Fruit fly (Drosophila melanogaster) whole organism, embryonic: ENCODE results near the gene CG10508.

Experiments
- CG10565 ChIP-seq: fragments of 200-800 bp; sonication (Bioruptor generic); optimal IDR thresholded peaks from 3 replicates; lab custom pipeline; 2016; ENCODE audit warnings: missing biosample characterization, mild to moderate bottlenecking, missing genetic modification characterization
- CG11560 ChIP-seq: fragments of 200-800 bp; sonication (Bioruptor generic); IDR thresholded peaks from 3 replicates; pipeline ENCODE4 v1.3.6; 2022; ENCODE audit warnings: missing biosample characterization, missing genetic modification characterization
- CG11696 ChIP-seq: fragments of 200-800 bp; sonication (Bioruptor generic); IDR thresholded peaks from 2 replicates; pipeline ENCODE4 v1.3.6; 2022; ENCODE audit warnings: missing biosample characterization, missing genetic modification characterization
- CG12104 ChIP-seq: fragments of 200-800 bp; sonication (Bioruptor generic); optimal IDR thresholded peaks from 3 replicates; lab custom pipeline; 2016; ENCODE audit warnings: missing biosample characterization, missing genetic modification characterization
- CG1233 ChIP-seq: fragments of 200-800 bp; sonication (Bioruptor generic); optimal IDR thresholded peaks from 4 replicates; lab custom pipeline; 2018; ENCODE audit warnings: missing biosample characterization, mild to moderate bottlenecking, missing genetic modification characterization
- CG12659 ChIP-seq: fragments of 200-800 bp; sonication (Bioruptor generic); optimal IDR thresholded peaks from 3 replicates; lab custom pipeline; 2017; ENCODE audit warnings: mild to moderate bottlenecking, missing biosample characterization, missing genetic modification reagents, missing genetic modification characterization
- CG12942 ChIP-seq: fragments of 200-800 bp; sonication (Bioruptor generic); optimal IDR thresholded peaks from 3 replicates; lab custom pipeline; 2016; ENCODE audit warnings: missing biosample characterization, missing genetic modification characterization
- CG13287 ChIP-seq: fragments of 200-800 bp; sonication (Bioruptor generic); IDR thresholded peaks from 2 replicates; pipeline ENCODE4 v1.3.6; 2022; ENCODE audit warnings: missing biosample characterization, missing genetic modification characterization; ENCODE audit not compliant: partially characterized antibody
- CG15601 ChIP-seq: fragments of 200-800 bp; sonication (Bioruptor generic); optimal IDR thresholded peaks from 3 replicates; lab custom pipeline; 2019; ENCODE audit warnings: missing biosample characterization, mild to moderate bottlenecking, missing genetic modification characterization, moderate library complexity
- CG16813 ChIP-seq: fragments of 200-800 bp; sonication (Bioruptor generic); IDR thresholded peaks from 3 replicates; pipeline ENCODE4 v1.3.6; 2022; ENCODE audit warnings: missing biosample characterization, missing genetic modification characterization; ENCODE audit not compliant: partially characterized antibody
- CG17568 ChIP-seq: fragments of 200-800 bp; sonication (Bioruptor generic); optimal IDR thresholded peaks from 2 replicates; lab custom pipeline; 2018; ENCODE audit warnings: missing biosample characterization, mild to moderate bottlenecking, missing genetic modification characterization, moderate library complexity
- CG18764 ChIP-seq: fragments of 200-800 bp; sonication (Bioruptor generic); optimal IDR thresholded peaks from 3 replicates; lab custom pipeline; 2016; ENCODE audit warnings: missing biosample characterization, missing genetic modification characterization
- CG2116 ChIP-seq: fragments of 200-800 bp; sonication (Bioruptor generic); optimal IDR thresholded peaks from 3 replicates; lab custom pipeline; 2018; ENCODE audit warnings: missing biosample characterization, mild to moderate bottlenecking, missing genetic modification characterization
- CG32767 ChIP-seq: fragments of 200-800 bp; sonication (Bioruptor generic); IDR thresholded peaks from 2 replicates; pipeline ENCODE4 v1.3.6; 2022; ENCODE audit warnings: missing biosample characterization, missing genetic modification characterization
- CG3281 ChIP-seq: fragments of 200-800 bp; sonication (Bioruptor generic); optimal IDR thresholded peaks from 3 replicates; lab custom pipeline; 2017; ENCODE audit warnings: missing biosample characterization, mild to moderate bottlenecking, missing genetic modification characterization
- CG33557 ChIP-seq: fragments of 200-800 bp; sonication (Bioruptor generic); optimal IDR thresholded peaks from 2 replicates; lab custom pipeline; 2019; ENCODE audit warnings: missing biosample characterization, mild to moderate bottlenecking, missing genetic modification characterization, moderate library complexity
- CG3407 ChIP-seq: fragments of 200-800 bp; sonication (Bioruptor generic); optimal IDR thresholded peaks from 2 replicates; lab custom pipeline; 2018; ENCODE audit warnings: missing biosample characterization, mild to moderate bottlenecking, missing genetic modification characterization
- CG42726 ChIP-seq: fragments of 200-800 bp; sonication (Bioruptor generic); IDR thresholded peaks from 2 replicates; pipeline ENCODE4 v1.3.6; 2022; ENCODE audit warnings: missing biosample characterization, missing genetic modification characterization; ENCODE audit not compliant: partially characterized antibody
- CG5245 ChIP-seq: fragments of 200-800 bp; sonication (Bioruptor generic); optimal IDR thresholded peaks from 3 replicates; lab custom pipeline; 2016; ENCODE audit warnings: missing biosample characterization, missing genetic modification characterization
- CG6813 ChIP-seq: fragments of 200-800 bp; sonication (Bioruptor generic); optimal IDR thresholded peaks from 2 replicates; lab custom pipeline; 2017; ENCODE audit warnings: missing biosample characterization, missing genetic modification characterization, mild to moderate bottlenecking, moderate library complexity, missing genetic modification reagents
- CG7928 ChIP-seq: fragments of 200-800 bp; sonication (Bioruptor generic); optimal IDR thresholded peaks from 2 replicates; lab custom pipeline; 2017; ENCODE audit warnings: missing biosample characterization, mild to moderate bottlenecking, missing genetic modification characterization
- CG7963 ChIP-seq: fragments of 200-800 bp; sonication (Bioruptor generic); IDR thresholded peaks from 3 replicates; pipeline ENCODE4 v1.3.6; 2022; ENCODE audit warnings: missing biosample characterization, missing genetic modification characterization; ENCODE audit not compliant: partially characterized antibody
- CG8359 ChIP-seq: fragments of 200-800 bp; sonication (Bioruptor generic); optimal IDR thresholded peaks from 2 replicates; lab custom pipeline; 2017; ENCODE audit warnings: missing biosample characterization, mild to moderate bottlenecking, missing genetic modification characterization, borderline replicate concordance
- CG9609 ChIP-seq: fragments of 200-800 bp; sonication (Bioruptor generic); optimal IDR thresholded peaks from 3 replicates; lab custom pipeline; 2016; ENCODE audit warnings: missing biosample characterization, missing genetic modification characterization
- CTCF ChIP-seq: fragments of 200-800 bp; sonication (Bioruptor generic); optimal IDR thresholded peaks from 2 replicates; lab custom pipeline; 2017; ENCODE audit warnings: missing biosample characterization, mild to moderate bottlenecking, missing genetic modification characterization, moderate library complexity
- Dip2 ChIP-seq: fragments of 200-800 bp; sonication (Bioruptor generic); IDR thresholded peaks from 2 replicates; pipeline ENCODE4 v1.3.6; 2022; ENCODE audit warnings: missing biosample characterization, missing genetic modification characterization
- Dll ChIP-seq: fragments of 200-800 bp; sonication (Bioruptor generic); IDR thresholded peaks from 4 replicates; pipeline ENCODE4 v1.3.6; 2022; ENCODE audit warnings: missing biosample characterization, missing genetic modification characterization; ENCODE audit not compliant: partially characterized antibody
- Doc3 ChIP-seq: fragments of 200-800 bp; sonication (Bioruptor generic); IDR thresholded peaks from 3 replicates; pipeline ENCODE4 v1.3.6; 2022; ENCODE audit warnings: missing biosample characterization, missing genetic modification characterization; ENCODE audit not compliant: partially characterized antibody
- Eip74EF ChIP-seq, 2 experiments: fragments of 200-800 bp in 1 of 2; fragments of >200 bp in 1 of 2; sonication (Bioruptor generic) in 1 of 2; optimal IDR thresholded peaks; 2 replicates each; lab custom pipeline; 2017 to 2019; ENCODE audit warnings: missing biosample characterization in 2 of 2, missing genetic modification characterization in 2 of 2, mild to moderate bottlenecking in 1 of 2, moderate library complexity in 1 of 2
- Fer2 ChIP-seq: fragments of 200-800 bp; sonication (Bioruptor generic); optimal IDR thresholded peaks from 2 replicates; lab custom pipeline; 2018; ENCODE audit warnings: missing biosample characterization, mild to moderate bottlenecking, missing genetic modification characterization, moderate library complexity
- GATAe ChIP-seq: fragments of 200-800 bp; sonication (Bioruptor generic); conservative IDR thresholded peaks from 2 replicates; pipeline ENCODE4 v1.3.6; 2022; ENCODE audit warnings: missing biosample characterization, missing genetic modification characterization
- Myb ChIP-seq: fragments of 200-800 bp; sonication (Bioruptor generic); optimal IDR thresholded peaks from 2 replicates; lab custom pipeline; 2016; ENCODE audit warnings: missing biosample characterization, missing genetic modification characterization
- Nf-YB ChIP-seq: fragments of 200-800 bp; sonication (Bioruptor generic); optimal IDR thresholded peaks from 3 replicates; lab custom pipeline; 2019; ENCODE audit warnings: missing biosample characterization, mild to moderate bottlenecking, missing genetic modification characterization, moderate library complexity
- Oli ChIP-seq: fragments of 200-800 bp; sonication (Bioruptor generic); optimal IDR thresholded peaks from 2 replicates; lab custom pipeline; 2018; ENCODE audit warnings: missing biosample characterization, mild to moderate bottlenecking, missing genetic modification characterization, moderate library complexity
- Optix ChIP-seq: fragments of 200-800 bp; sonication (Bioruptor generic); IDR thresholded peaks from 3 replicates; pipeline ENCODE4 v1.3.6; 2022; ENCODE audit warnings: missing biosample characterization, missing genetic modification characterization
- Taf1 ChIP-seq: fragments of 200-800 bp; sonication (Bioruptor generic); IDR thresholded peaks from 2 replicates; pipeline ENCODE4 v1.3.6; 2022; ENCODE audit warnings: missing biosample characterization, missing genetic modification characterization
- ash1 ChIP-seq: fragments of 200-800 bp; sonication (Bioruptor generic); optimal IDR thresholded peaks from 2 replicates; lab custom pipeline; 2018; ENCODE audit warnings: missing biosample characterization, mild to moderate bottlenecking, missing genetic modification characterization
- en ChIP-seq: fragments of 200-800 bp; sonication (Bioruptor generic); optimal IDR thresholded peaks from 2 replicates; lab custom pipeline; 2016; ENCODE audit warnings: missing biosample characterization, missing genetic modification characterization
- fd3F ChIP-seq: fragments of 200-800 bp; sonication (Bioruptor generic); optimal IDR thresholded peaks from 2 replicates; lab custom pipeline; 2018; ENCODE audit warnings: missing biosample characterization, mild to moderate bottlenecking, missing genetic modification characterization, moderate library complexity
- gcm ChIP-seq: fragments of 200-800 bp; sonication (Bioruptor generic); optimal IDR thresholded peaks from 2 replicates; lab custom pipeline; 2019; ENCODE audit warnings: missing biosample characterization, mild to moderate bottlenecking, missing genetic modification characterization, moderate library complexity
- lbe ChIP-seq: fragments of 200-800 bp; sonication (Bioruptor generic); optimal IDR thresholded peaks from 2 replicates; lab custom pipeline; 2016; ENCODE audit warnings: missing biosample characterization, mild to moderate bottlenecking, missing genetic modification characterization
- pb ChIP-seq: fragments of 200-800 bp; sonication (Bioruptor generic); optimal IDR thresholded peaks from 3 replicates; lab custom pipeline; 2016; ENCODE audit warnings: missing biosample characterization, missing genetic modification characterization
- sens-2 ChIP-seq: fragments of 200-800 bp; sonication (Bioruptor generic); IDR thresholded peaks from 2 replicates; pipeline ENCODE4 v1.3.6; 2022; ENCODE audit warnings: missing biosample characterization, missing genetic modification characterization
- shn ChIP-seq: fragments of 200-800 bp; sonication (Bioruptor generic); optimal IDR thresholded peaks from 3 replicates; lab custom pipeline; 2016; ENCODE audit warnings: missing biosample characterization, missing genetic modification characterization
- stc ChIP-seq: fragments of 200-800 bp; sonication (Bioruptor generic); IDR thresholded peaks from 2 replicates; pipeline ENCODE4 v1.3.6; 2022; ENCODE audit warnings: missing biosample characterization, missing genetic modification characterization
- stwl ChIP-seq: fragments of 200-800 bp; sonication (Bioruptor generic); optimal IDR thresholded peaks from 3 replicates; lab custom pipeline; 2018; ENCODE audit warnings: missing biosample characterization, mild to moderate bottlenecking, missing genetic modification characterization, moderate library complexity
- tll ChIP-seq, 2 experiments: fragments of 200-800 bp in 1 of 2; fragments of >200 bp in 1 of 2; sonication (Bioruptor generic) in 1 of 2; optimal IDR thresholded peaks; 2 replicates each; lab custom pipeline; 2017 to 2019; ENCODE audit warnings: missing biosample characterization in 2 of 2, missing genetic modification characterization in 2 of 2, mild to moderate bottlenecking in 1 of 2, moderate library complexity in 1 of 2
- tx ChIP-seq: fragments of 200-800 bp; sonication (Bioruptor generic); optimal IDR thresholded peaks from 2 replicates; lab custom pipeline; 2016; ENCODE audit warnings: missing biosample characterization, missing genetic modification characterization
- vnd ChIP-seq: fragments of 200-800 bp; sonication (Bioruptor generic); IDR thresholded peaks from 3 replicates; pipeline ENCODE4 v1.3.6; 2022; ENCODE audit warnings: missing biosample characterization, missing genetic modification characterization; ENCODE audit not compliant: partially characterized antibody

Gene CG10508

dm6 chr3L:21171905-21172304 is 38.1 kb upstream of the CG10508 start, which contains the start of gene Ac78C (continued):
- TF ChIP-seq CG32767 (GFP tag; lab: Robert Waterston, UW) (peak; percentile 77), en (peak; percentile 60), lbe (GFP tag; lab: Kevin White, UChicago) (peak; percentile 1), Nf-YB (GFP tag; lab: Kevin White, UChicago) (no peak), CG1233 (peak; percentile 86), GATAe (GFP tag; lab: Robert Waterston, UW) (peak; percentile 40; the same call in 1 of the 2 replicates), CG6813 (GFP tag; lab: Kevin White, UChicago) (peak; percentile 91), ash1 (GFP tag; lab: Kevin White, UChicago) (peak; percentile 87), fd3F (GFP tag; lab: Kevin White, UChicago) (peak; percentile 88), CG12942 (GFP tag; lab: Kevin White, UChicago) (peak; percentile 83), sens-2 (peak; percentile 45; the same call in 1 of the 2 replicates), Fer2 (peak; percentile 88), CG9609 (GFP tag; lab: Kevin White, UChicago) (peak; percentile 82), Optix (GFP tag; lab: Robert Waterston, UW) (peak; percentile 77), Dll (0 out of 4 replicates have a peak, but pooled peaks have one; percentile 15), Dip2 (GFP tag; lab: Robert Waterston, UW) (no peak), tll (GFP tag; optimal IDR thresholded peaks at IDR 0.05; lab: Kevin White, UChicago) (no peak), CG5245 (GFP tag; lab: Kevin White, UChicago) (peak; percentile 73), stc (peak; percentile 68; the same call in 1 of the 2 replicates), CTCF (peak; percentile 47), CG3407 (GFP tag; lab: Kevin White, UChicago) (peak; percentile 22), CG8359 (GFP tag; lab: Kevin White, UChicago) (peak; percentile 16), CG42726 (GFP tag; lab: Robert Waterston, UW) (0 out of 2 replicates have a peak, but pooled peaks have one; percentile 29), pb (GFP tag; lab: Kevin White, UChicago) (peak; percentile 90), CG11696 (GFP tag; lab: Robert Waterston, UW) (0 out of 2 replicates have a peak, but pooled peaks have one; percentile 47), stwl (tag; lab: Kevin White, UChicago) (no peak), Oli (tag; lab: Kevin White, UChicago) (peak; percentile 77), gcm (no peak), CG18764 (peak; percentile 76), CG12104 (peak; percentile 31), Myb (peak; percentile 79), CG11560 (peak; percentile 45; the same call in 2 of the 3 replicates), CG7928 (GFP tag; lab: Kevin White, UChicago) (peak; percentile 65), CG16813 (peak; percentile 55; the same call in 2 of the 3 replicates), CG17568 (GFP tag; lab: Kevin White, UChicago) (peak; percentile 84), CG13287 (peak; percentile 58), CG33557 (GFP tag; lab: Kevin White, UChicago) (no peak), Taf1 (GFP tag; lab: Robert Waterston, UW) (peak; percentile 84), CG10565 (no peak), CG12659 (peak; percentile 72), tx (GFP tag; lab: Kevin White, UChicago) (peak; percentile 84), CG15601 (tag; lab: Kevin White, UChicago) (peak; percentile 99), CG7963 (GFP tag; lab: Robert Waterston, UW) (no peak), Doc3 (no peak), Eip74EF (GFP tag; optimal IDR thresholded peaks at IDR 0.05; lab: Kevin White, UChicago) (peak in 1 of 2 experiments; percentile 52), shn (peak; percentile 78), vnd (GFP tag; lab: Robert Waterston, UW) (peak; percentile 31; the same call in 1 of the 3 replicates), CG2116 (GFP tag; lab: Kevin White, UChicago) (no peak), CG3281 (peak; percentile 92)
